Worm (Caenorhabditis elegans) whole organism, young adult: Measurements from ENCODE around the gene pcn-1.

Source experiments
- F22D6.2 ChIP-seq: sonication (generic microtip); optimal IDR thresholded peaks from 2 replicates; lab custom pipeline; 2016; ENCODE audit warnings: mild to moderate bottlenecking, missing genetic modification characterization, missing compliant biosample characterization
- lin-26 ChIP-seq: fragments of 200-800 bp; sonication (Bioruptor generic); IDR thresholded peaks from 2 replicates; pipeline ENCODE4 v1.3.6; 2022; ENCODE audit warnings: missing genetic modification reagents, missing genetic modification characterization, missing compliant biosample characterization
- madf-6 ChIP-seq: fragments of 200-800 bp; sonication (Bioruptor generic); IDR thresholded peaks from 2 replicates; pipeline ENCODE4 v1.3.6; 2022; ENCODE audit warnings: missing genetic modification reagents, missing genetic modification characterization, missing compliant biosample characterization
- nfya-1 ChIP-seq: sonication (generic microtip); optimal IDR thresholded peaks from 2 replicates; lab custom pipeline; 2017; ENCODE audit warnings: antibody characterized with exemption, missing compliant biosample characterization, missing genetic modification characterization, borderline replicate concordance; ENCODE audit not compliant: insufficient read depth
- sea-2 ChIP-seq: fragments of 200-800 bp; sonication (Bioruptor generic); IDR thresholded peaks from 2 replicates; pipeline ENCODE4 v1.3.6; 2022; ENCODE audit warnings: missing genetic modification characterization, missing compliant biosample characterization
- snpc-4 ChIP-seq, 5 experiments: fragments of 150-350 bp in 1 of 5; sonication (generic microtip) in 4 of 5; optimal IDR thresholded peaks; 2 replicates each; lab custom pipeline; 2014 to 2018; ENCODE audit warnings: missing genetic modification characterization in 5 of 5, missing biosample characterization in 3 of 5, antibody characterized with exemption in 2 of 5, mild to moderate bottlenecking in 2 of 5, missing compliant biosample characterization in 2 of 5, missing genotype in 2 of 5, moderate library complexity in 2 of 5, missing genetic modification reagents in 1 of 5
- sptf-2 ChIP-seq: fragments of 200-800 bp; sonication (Bioruptor generic); optimal IDR thresholded peaks from 2 replicates; lab custom pipeline; 2018; ENCODE audit warnings: mild to moderate bottlenecking, missing genetic modification characterization, missing compliant biosample characterization
- unc-130 ChIP-seq: sonication (generic microtip); optimal IDR thresholded peaks from 2 replicates; lab custom pipeline; 2016; ENCODE audit warnings: missing genetic modification reagents, missing genetic modification characterization, missing compliant biosample characterization
- unc-62 ChIP-seq: fragments of 150-350 bp; optimal IDR thresholded peaks from 2 replicates; lab custom pipeline; 2014; ENCODE audit warnings: missing biosample characterization, missing genetic modification reagents, missing genetic modification characterization
- ztf-22 ChIP-seq: fragments of 200-800 bp; sonication (Bioruptor generic); optimal IDR thresholded peaks from 2 replicates; lab custom pipeline; 2018; ENCODE audit warnings: mild to moderate bottlenecking, missing genetic modification characterization, moderate library complexity, missing compliant biosample characterization

DNA sequence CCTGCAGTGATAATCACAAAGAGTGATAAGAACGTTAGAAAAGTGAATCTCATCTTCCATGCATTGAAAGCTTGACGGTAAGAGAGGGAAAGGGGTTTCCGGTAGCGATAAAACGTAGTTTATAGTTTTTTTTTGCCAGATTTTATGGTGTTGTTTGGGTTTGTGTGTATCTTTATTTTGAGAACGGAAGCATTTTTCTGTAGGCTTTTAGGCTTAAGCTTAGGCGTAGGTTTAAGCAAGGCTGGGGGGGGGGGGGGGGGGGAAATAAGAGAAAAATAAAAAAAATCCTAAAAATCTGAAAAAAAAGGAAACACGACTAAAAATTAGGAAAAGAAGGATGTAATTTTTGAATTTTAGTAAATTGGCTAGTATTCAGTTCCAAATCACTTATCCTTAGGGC is 29.7 kb upstream of the pcn-1 start, which contains the start of gene C35B1.8:
- TF ChIP-seq unc-130 (GFP tag; lab: Kevin White, UChicago) (no peak), F22D6.2 (tag; lab: Kevin White, UChicago) (no peak), sptf-2 (GFP tag; lab: Kevin White, UChicago) (no peak), lin-26 (GFP tag; lab: Robert Waterston, UW) (no peak), sea-2 (GFP tag; lab: Robert Waterston, UW) (no peak), nfya-1 (no peak), madf-6 (no peak), snpc-4 (GFP tag; optimal IDR thresholded peaks at IDR 0.05; lab: Kevin White, UChicago) (no peak), snpc-4 (tag; optimal IDR thresholded peaks at IDR 0.05; lab: Kevin White, UChicago) (no peak), ztf-22 (GFP tag; lab: Kevin White, UChicago) (no peak), unc-62 (GFP tag; lab: Kevin White, UChicago) (no peak)
